Fruit fly (Drosophila melanogaster) whole organism, embryonic: Measurements from ENCODE around the gene mRpS7.
A peak's percentile ranks its signal among the peaks of the same experiment; 100 is the strongest.

Source experiments
- Awh ChIP-seq: fragments of 200-800 bp; sonication (Bioruptor generic); IDR thresholded peaks from 2 replicates; pipeline ENCODE4, ENCODE4 v1.3.6; 2022; ENCODE audit warnings: missing biosample characterization, missing genetic modification characterization
- CG10431 ChIP-seq: fragments of 200-800 bp; sonication (Bioruptor generic); optimal IDR thresholded peaks from 3 replicates; lab custom pipeline; 2018; ENCODE audit warnings: missing biosample characterization, mild to moderate bottlenecking, missing genetic modification characterization
- CG10565 ChIP-seq: fragments of 200-800 bp; sonication (Bioruptor generic); optimal IDR thresholded peaks from 3 replicates; lab custom pipeline; 2016; ENCODE audit warnings: missing biosample characterization, mild to moderate bottlenecking, missing genetic modification characterization
- CG11085 ChIP-seq: fragments of 200-800 bp; sonication (Bioruptor generic); IDR thresholded peaks from 2 replicates; pipeline ENCODE4 v1.3.6; 2022; ENCODE audit warnings: missing biosample characterization, missing genetic modification characterization
- CG11093 ChIP-seq: fragments of 200-800 bp; sonication (Bioruptor generic); IDR thresholded peaks from 3 replicates; pipeline ENCODE4 v1.3.6; 2022; ENCODE audit warnings: missing biosample characterization, missing genetic modification characterization
- CG13624 ChIP-seq: fragments of 200-800 bp; sonication (Bioruptor generic); optimal IDR thresholded peaks from 2 replicates; lab custom pipeline; 2016; ENCODE audit warnings: missing biosample characterization, missing genetic modification characterization
- CG14710 ChIP-seq: fragments of 200-800 bp; sonication (Bioruptor generic); optimal IDR thresholded peaks from 3 replicates; lab custom pipeline; 2019; ENCODE audit warnings: missing biosample characterization, mild to moderate bottlenecking, missing genetic modification characterization, moderate library complexity
- CG15514 ChIP-seq: fragments of 200-800 bp; sonication (Bioruptor generic); optimal IDR thresholded peaks from 3 replicates; lab custom pipeline; 2017; ENCODE audit warnings: missing biosample characterization, missing genetic modification characterization, mild to moderate bottlenecking, moderate library complexity, missing genetic modification reagents
- CG16813 ChIP-seq: fragments of 200-800 bp; sonication (Bioruptor generic); IDR thresholded peaks from 3 replicates; pipeline ENCODE4 v1.3.6; 2022; ENCODE audit warnings: missing biosample characterization, missing genetic modification characterization; ENCODE audit not compliant: partially characterized antibody
- CG17186 ChIP-seq: fragments of 200-800 bp; sonication (Bioruptor generic); optimal IDR thresholded peaks from 3 replicates; lab custom pipeline; 2017; ENCODE audit warnings: missing biosample characterization, missing genetic modification reagents, missing genetic modification characterization
- CG2120 ChIP-seq: fragments of 200-800 bp; sonication (Bioruptor generic); optimal IDR thresholded peaks from 3 replicates; lab custom pipeline; 2016; ENCODE audit warnings: missing biosample characterization, missing genetic modification characterization
- CG2875 ChIP-seq: fragments of 200-800 bp; sonication (Bioruptor generic); optimal IDR thresholded peaks from 2 replicates; lab custom pipeline; 2017; ENCODE audit warnings: missing biosample characterization, mild to moderate bottlenecking, missing genetic modification characterization, missing genetic modification reagents
- CG42726 ChIP-seq: fragments of 200-800 bp; sonication (Bioruptor generic); IDR thresholded peaks from 2 replicates; pipeline ENCODE4 v1.3.6; 2022; ENCODE audit warnings: missing biosample characterization, missing genetic modification characterization; ENCODE audit not compliant: partially characterized antibody
- CG4730 ChIP-seq: fragments of 200-800 bp; sonication (Bioruptor generic); IDR thresholded peaks from 2 replicates; pipeline ENCODE4 v1.3.6; 2022; ENCODE audit warnings: missing biosample characterization, missing genetic modification characterization
- CG4820 ChIP-seq: fragments of 200-800 bp; sonication (Bioruptor generic); optimal IDR thresholded peaks from 3 replicates; lab custom pipeline; 2016; ENCODE audit warnings: missing biosample characterization, missing genetic modification characterization
- CG4854 ChIP-seq: fragments of 200-800 bp; sonication (Bioruptor generic); optimal IDR thresholded peaks from 2 replicates; lab custom pipeline; 2016; ENCODE audit warnings: missing biosample characterization, missing genetic modification characterization, inconsistent platforms
- CG5245 ChIP-seq: fragments of 200-800 bp; sonication (Bioruptor generic); optimal IDR thresholded peaks from 3 replicates; lab custom pipeline; 2016; ENCODE audit warnings: missing biosample characterization, missing genetic modification characterization
- CG8089 ChIP-seq: fragments of 200-800 bp; sonication (Bioruptor generic); optimal IDR thresholded peaks from 3 replicates; lab custom pipeline; 2016; ENCODE audit warnings: missing biosample characterization, missing genetic modification characterization
- CG8765 ChIP-seq: fragments of 200-800 bp; sonication (Bioruptor generic); IDR thresholded peaks from 2 replicates; pipeline ENCODE4 v1.3.6; 2022; ENCODE audit warnings: missing biosample characterization, missing genetic modification characterization
- CHES-1-like ChIP-seq: fragments of 200-800 bp; sonication (Bioruptor generic); optimal IDR thresholded peaks from 2 replicates; lab custom pipeline; 2016; ENCODE audit warnings: missing biosample characterization, missing genetic modification characterization
- Drgx ChIP-seq: fragments of 200-800 bp; sonication (Bioruptor generic); IDR thresholded peaks from 2 replicates; pipeline ENCODE4 v1.3.6; 2022; ENCODE audit warnings: missing biosample characterization, missing genetic modification characterization
- Gsc ChIP-seq: fragments of 200-800 bp; sonication (Bioruptor generic); IDR thresholded peaks from 2 replicates; pipeline ENCODE4 v1.3.6; 2022; ENCODE audit warnings: missing biosample characterization, missing genetic modification characterization
- Hand ChIP-seq: fragments of 200-800 bp; sonication (Bioruptor generic); optimal IDR thresholded peaks from 2 replicates; lab custom pipeline; 2017; ENCODE audit warnings: mild to moderate bottlenecking, missing biosample characterization, missing genetic modification reagents, missing genetic modification characterization
- HmgZ ChIP-seq: fragments of 200-800 bp; sonication (Bioruptor generic); optimal IDR thresholded peaks from 2 replicates; lab custom pipeline; 2018; ENCODE audit warnings: missing biosample characterization, mild to moderate bottlenecking, missing genetic modification characterization
- Nf-YA ChIP-seq: fragments of 200-800 bp; sonication (Bioruptor generic); IDR thresholded peaks from 2 replicates; pipeline ENCODE4 v1.3.6; 2022; ENCODE audit warnings: missing biosample characterization, missing genetic modification characterization
- Ptx1 ChIP-seq: fragments of 200-800 bp; sonication (Bioruptor generic); IDR thresholded peaks from 2 replicates; pipeline ENCODE4 v1.3.6; 2022; ENCODE audit warnings: missing biosample characterization, missing genetic modification characterization
- Six4 ChIP-seq: fragments of 200-800 bp; sonication (Bioruptor generic); optimal IDR thresholded peaks from 2 replicates; lab custom pipeline; 2016; ENCODE audit warnings: missing biosample characterization, missing genetic modification characterization
- Spps ChIP-seq: fragments of 200-800 bp; sonication (Bioruptor generic); optimal IDR thresholded peaks from 2 replicates; lab custom pipeline; 2018; ENCODE audit warnings: missing biosample characterization, mild to moderate bottlenecking, missing genetic modification characterization
- Sry-δ ChIP-seq: fragments of 200-800 bp; sonication (Bioruptor generic); optimal IDR thresholded peaks from 2 replicates; lab custom pipeline; 2016; ENCODE audit warnings: missing biosample characterization, missing genetic modification characterization
- ase ChIP-seq: fragments of 200-800 bp; sonication (Bioruptor generic); IDR thresholded peaks from 3 replicates; pipeline ENCODE4 v1.3.6; 2022; ENCODE audit warnings: missing biosample characterization, missing genetic modification characterization
- az2 ChIP-seq: fragments of 200-800 bp; sonication (Bioruptor generic); optimal IDR thresholded peaks from 3 replicates; lab custom pipeline; 2016; ENCODE audit warnings: missing biosample characterization, missing genetic modification characterization
- bab2 ChIP-seq: fragments of 200-800 bp; sonication (Bioruptor generic); optimal IDR thresholded peaks from 2 replicates; lab custom pipeline; 2016; ENCODE audit warnings: missing biosample characterization, missing genetic modification characterization
- cg ChIP-seq: fragments of 200-800 bp; sonication (Bioruptor generic); optimal IDR thresholded peaks from 3 replicates; lab custom pipeline; 2019; ENCODE audit warnings: missing biosample characterization, mild to moderate bottlenecking, missing genetic modification characterization, moderate library complexity
- croc ChIP-seq: fragments of 200-800 bp; sonication (Bioruptor generic); conservative IDR thresholded peaks from 3 replicates; pipeline ENCODE4 v1.3.6; 2022; ENCODE audit warnings: missing biosample characterization, missing genetic modification characterization
- crol ChIP-seq: fragments of 200-800 bp; sonication (Bioruptor generic); IDR thresholded peaks from 2 replicates; pipeline ENCODE4 v1.3.6; 2022; ENCODE audit warnings: missing biosample characterization, missing genetic modification characterization
- da ChIP-seq: fragments of 200-800 bp; sonication (Bioruptor generic); optimal IDR thresholded peaks from 2 replicates; lab custom pipeline; 2016; ENCODE audit warnings: missing biosample characterization, missing genetic modification characterization
- dmrt99B ChIP-seq: fragments of 200-800 bp; sonication (Bioruptor generic); optimal IDR thresholded peaks from 2 replicates; lab custom pipeline; 2018; ENCODE audit warnings: missing biosample characterization, mild to moderate bottlenecking, missing genetic modification characterization, moderate library complexity
- exex ChIP-seq: fragments of 200-800 bp; sonication (Bioruptor generic); optimal IDR thresholded peaks from 4 replicates; lab custom pipeline; 2018; ENCODE audit warnings: missing biosample characterization, mild to moderate bottlenecking, missing genetic modification characterization, moderate library complexity
- ftz-f1 ChIP-seq: fragments of 200-800 bp; sonication (Bioruptor generic); optimal IDR thresholded peaks from 2 replicates; lab custom pipeline; 2016; ENCODE audit warnings: missing biosample characterization, missing genetic modification characterization
- gsb-n ChIP-seq: fragments of 200-800 bp; sonication (Bioruptor generic); optimal IDR thresholded peaks from 3 replicates; lab custom pipeline; 2018; ENCODE audit warnings: missing biosample characterization, mild to moderate bottlenecking, missing genetic modification characterization
- kay ChIP-seq: fragments of 200-800 bp; sonication (Bioruptor generic); optimal IDR thresholded peaks from 2 replicates; lab custom pipeline; 2016; ENCODE audit warnings: missing biosample characterization, missing genetic modification characterization
- mirr ChIP-seq: fragments of 200-800 bp; sonication (Bioruptor generic); optimal IDR thresholded peaks from 3 replicates; lab custom pipeline; 2018; ENCODE audit warnings: missing biosample characterization, mild to moderate bottlenecking, missing genetic modification characterization
- pita ChIP-seq: fragments of 200-800 bp; sonication (Bioruptor generic); optimal IDR thresholded peaks from 2 replicates; lab custom pipeline; 2017; ENCODE audit warnings: missing biosample characterization, mild to moderate bottlenecking, missing genetic modification characterization
- prd ChIP-seq, 3 experiments: fragments of >200 bp in 2 of 3; fragments of 200-800 bp in 1 of 3; sonication (Bioruptor generic) in 1 of 3; optimal IDR thresholded peaks in 2 of 3; IDR thresholded peaks in 1 of 3; 2 replicates in 2 of 3; 3 replicates in 1 of 3; pipeline versions ENCODE4 v1.3.6 to Lab custom; 2017 to 2022; ENCODE audit warnings: missing biosample characterization in 1 of 3, missing genetic modification characterization in 1 of 3
- pros ChIP-seq: fragments of 200-800 bp; sonication (Bioruptor generic); optimal IDR thresholded peaks from 3 replicates; lab custom pipeline; 2019; ENCODE audit warnings: missing biosample characterization, mild to moderate bottlenecking, missing genetic modification characterization, moderate library complexity
- tio ChIP-seq: fragments of 200-800 bp; sonication (Bioruptor generic); optimal IDR thresholded peaks from 2 replicates; lab custom pipeline; 2017; ENCODE audit warnings: missing biosample characterization, missing genetic modification characterization, inconsistent platforms
- trem ChIP-seq: fragments of 200-800 bp; optimal IDR thresholded peaks from 3 replicates; lab custom pipeline; 2019; ENCODE audit warnings: missing biosample characterization, mild to moderate bottlenecking, missing genetic modification characterization, moderate library complexity
- usp ChIP-seq: fragments of >200 bp; optimal IDR thresholded peaks from 2 replicates; lab custom pipeline; 2017; ENCODE audit warnings: missing biosample characterization, missing genetic modification characterization
- zfh2 ChIP-seq: fragments of 200-800 bp; sonication (Bioruptor generic); optimal IDR thresholded peaks from 2 replicates; lab custom pipeline; 2016; ENCODE audit warnings: missing biosample characterization, missing genetic modification characterization

The mRpS7 gene

DNA sequence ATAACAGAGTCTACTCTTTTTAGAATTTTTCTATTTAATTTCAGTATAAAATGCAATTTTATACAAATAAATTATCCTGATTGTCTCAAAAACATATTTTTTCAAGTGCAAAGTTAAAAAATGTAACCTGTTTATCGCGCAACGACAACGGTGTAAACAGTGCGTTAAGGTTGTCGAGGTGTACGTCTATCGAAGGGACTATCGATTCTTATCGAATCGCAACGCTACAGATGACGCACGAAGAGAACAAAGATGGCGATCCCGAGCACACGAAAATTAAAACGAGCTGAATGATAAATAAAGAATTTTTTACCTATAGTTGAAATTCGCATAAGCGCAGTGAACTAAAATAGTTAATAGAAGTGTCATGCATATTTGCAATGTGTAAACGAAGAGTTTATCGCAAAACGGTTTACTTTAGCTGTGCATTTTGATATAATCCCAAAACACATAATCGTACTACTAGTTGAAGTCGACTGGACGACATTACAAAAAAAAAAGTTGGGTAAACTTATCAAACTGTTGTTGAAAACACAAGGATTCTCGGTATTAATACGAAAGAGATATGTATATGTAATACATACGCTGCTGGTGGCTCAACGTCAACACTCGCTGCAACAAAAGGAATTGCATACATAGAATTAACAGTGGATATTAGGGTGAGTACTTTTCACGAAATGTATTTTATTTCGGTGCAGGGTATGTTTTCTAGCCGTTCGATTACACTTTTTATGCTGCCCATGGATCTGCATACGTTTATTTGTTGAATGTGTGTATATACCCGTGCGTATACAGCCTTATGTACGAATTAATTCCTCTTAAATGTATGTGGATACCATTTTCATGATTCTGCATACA, 1.6 kb downstream of the mRpS7 start, which contains the start of gene da (continued):
- TF ChIP-seq CG16813 = peak; percentile 64
- peak; percentile 79 for TF ChIP-seq CG2120 (GFP tag; lab: Kevin White, UChicago)
- peak; percentile 69 for TF ChIP-seq zfh2 (GFP tag; lab: Kevin White, UChicago)
- TF ChIP-seq CG15514 (GFP tag; lab: Kevin White, UChicago) = peak; percentile 81
- TF ChIP-seq exex = no peak
- peak; percentile 68 for TF ChIP-seq az2 (GFP tag; lab: Kevin White, UChicago)
- TF ChIP-seq CG10565 = no peak
- peak; percentile 71 for TF ChIP-seq Sry-δ (GFP tag; lab: Kevin White, UChicago)
- peak; percentile 54 for TF ChIP-seq Ptx1
- no peak for TF ChIP-seq usp
- peak; percentile 8 for TF ChIP-seq CG4854 (GFP tag; lab: Kevin White, UChicago)
- peak; percentile 23 for TF ChIP-seq Spps (tag; lab: Kevin White, UChicago)
- TF ChIP-seq Six4 (GFP tag; lab: Kevin White, UChicago) = peak; percentile 15
- peak; percentile 31 for TF ChIP-seq gsb-n (tag; lab: Kevin White, UChicago)
- peak; percentile 4 for TF ChIP-seq CG10431 (GFP tag; lab: Kevin White, UChicago)
- TF ChIP-seq ase = peak; percentile 42; the same call in 1 of the 3 replicates
- TF ChIP-seq kay (GFP tag; lab: Kevin White, UChicago) = peak; percentile 95
- no peak for TF ChIP-seq CG11093 (GFP tag; lab: Robert Waterston, UW)
- TF ChIP-seq CHES-1-like (GFP tag; lab: Kevin White, UChicago) = peak; percentile 60
- TF ChIP-seq CG42726 = no peak
- TF ChIP-seq CG4820 (GFP tag; lab: Kevin White, UChicago) = peak; percentile 35
- no peak for TF ChIP-seq CG8765
- no peak for TF ChIP-seq pita (GFP tag; lab: Kevin White, UChicago)
- TF ChIP-seq CG8089 (GFP tag; lab: Kevin White, UChicago) = peak; percentile 32
- TF ChIP-seq prd (optimal IDR thresholded peaks at IDR 0.05; lab: Kevin White, UChicago) = no peak
- TF ChIP-seq prd (GFP tag; IDR thresholded peaks at IDR 0.05; lab: Robert Waterston, UW) = peak; percentile 74
- TF ChIP-seq cg (GFP tag; lab: Kevin White, UChicago) = no peak
- peak; percentile 37; the same call in 1 of the 2 replicates for TF ChIP-seq Drgx
- no peak for TF ChIP-seq Hand (GFP tag; lab: Kevin White, UChicago)
- peak; percentile 9 for TF ChIP-seq CG5245 (GFP tag; lab: Kevin White, UChicago)
- no peak for TF ChIP-seq pros (GFP tag; lab: Kevin White, UChicago)
- peak; percentile 59 for TF ChIP-seq da (GFP tag; lab: Kevin White, UChicago)
- no peak for TF ChIP-seq crol (GFP tag; lab: Robert Waterston, UW)
- TF ChIP-seq CG11085 = no peak
- peak; percentile 79 for TF ChIP-seq CG17186 (GFP tag; lab: Kevin White, UChicago)
- TF ChIP-seq CG2875 (GFP tag; lab: Kevin White, UChicago) = peak; percentile 25
- TF ChIP-seq tio (GFP tag; lab: Kevin White, UChicago) = no peak
- no peak for TF ChIP-seq bab2 (GFP tag; lab: Kevin White, UChicago)
- peak; percentile 52; the same call in 1 of the 2 replicates for TF ChIP-seq Awh
- TF ChIP-seq HmgZ (tag; lab: Kevin White, UChicago) = peak; percentile 41
- no peak for TF ChIP-seq Gsc (GFP tag; lab: Robert Waterston, UW)
- TF ChIP-seq ftz-f1 (GFP tag; lab: Kevin White, UChicago) = no peak
- TF ChIP-seq CG14710 = peak; percentile 74
- TF ChIP-seq Nf-YA (GFP tag; lab: Robert Waterston, UW) = no peak
- TF ChIP-seq dmrt99B (tag; lab: Kevin White, UChicago) = peak; percentile 63
- no peak for TF ChIP-seq mirr (GFP tag; lab: Kevin White, UChicago)
- no peak for TF ChIP-seq CG4730 (GFP tag; lab: Robert Waterston, UW)
- peak; percentile 59 for TF ChIP-seq trem (tag; lab: Kevin White, UChicago)
- TF ChIP-seq croc (GFP tag; lab: Robert Waterston, UW) = no peak
- peak; percentile 63 for TF ChIP-seq CG13624 (GFP tag; lab: Kevin White, UChicago)
